Worm (Caenorhabditis elegans): ENCODE measurements around the gene ipp-5.

Gene ipp-5

ce11 chrX:5984581-5985039, 46.7 kb upstream of the ipp-5 start, which contains the start of gene klp-13 (continued):
- TF ChIP-seq fkh-10 (GFP tag; optimal IDR thresholded peaks at IDR 0.05) (no peak), ceh-9 (tag; optimal IDR thresholded peaks at IDR 0.05) (no peak), ttx-3 (tag; optimal IDR thresholded peaks at IDR 0.05) (no peak), pqm-1 (tag; optimal IDR thresholded peaks at IDR 0.05) (peak; percentile 41), tbx-2 (tag; optimal IDR thresholded peaks at IDR 0.05) (peak; percentile 81), sdc-2 (tag; optimal IDR thresholded peaks at IDR 0.05) (peak; percentile 69), unc-55 (GFP tag; optimal IDR thresholded peaks at IDR 0.05) (peak; percentile 77), ceh-19 (GFP tag; optimal IDR thresholded peaks at IDR 0.05) (peak; percentile 68), pat-9 (tag; optimal IDR thresholded peaks at IDR 0.05) (no peak), ceh-48 (tag; optimal IDR thresholded peaks at IDR 0.05) (no peak), npax-4 (tag; optimal IDR thresholded peaks at IDR 0.05) (no peak), unc-42 (tag; optimal IDR thresholded peaks at IDR 0.05) (peak; percentile 65), K09A11.1 (tag; optimal IDR thresholded peaks at IDR 0.05; ENCODE audit: insufficient read depth) (peak; percentile 61), hlh-15 (tag; optimal IDR thresholded peaks at IDR 0.05) (no peak), ref-2 (tag; optimal IDR thresholded peaks at IDR 0.05) (peak; percentile 74), pros-1 (tag; optimal IDR thresholded peaks at IDR 0.05) (peak; percentile 74), ceh-6 (GFP tag; optimal IDR thresholded peaks at IDR 0.05) (no peak), ama-1 (optimal IDR thresholded peaks at IDR 0.05) (no peak), che-1 (tag; optimal IDR thresholded peaks at IDR 0.05) (no peak), ceh-31 (tag; optimal IDR thresholded peaks at IDR 0.05) (peak; percentile 74), ceh-30 (tag; optimal IDR thresholded peaks at IDR 0.05) (no peak), odd-2 (tag; optimal IDR thresholded peaks at IDR 0.05) (no peak), T23F11.4 (GFP tag; optimal IDR thresholded peaks at IDR 0.05) (peak; percentile 3), sox-4 (tag; optimal IDR thresholded peaks at IDR 0.05) (peak; percentile 51), hlh-30 (tag; optimal IDR thresholded peaks at IDR 0.05; ENCODE audit: insufficient read depth) (peak; percentile 78), eyg-1 (tag; optimal IDR thresholded peaks at IDR 0.05) (no peak), C08G9.2 (tag; optimal IDR thresholded peaks at IDR 0.05) (peak; percentile 59), ceh-45 (GFP tag; IDR thresholded peaks at IDR 0.05) (no peak), hlh-6 (tag; optimal IDR thresholded peaks at IDR 0.05) (peak; percentile 64), syd-9 (tag; optimal IDR thresholded peaks at IDR 0.05) (no peak)

- TF ChIP-seq hlh-30 (tag; optimal IDR thresholded peaks at IDR 0.05; ENCODE audit: insufficient read depth) (no peak), lin-11 (tag; optimal IDR thresholded peaks at IDR 0.05) (no peak), rnt-1 (tag; optimal IDR thresholded peaks at IDR 0.05) (no peak), elt-2 (tag; optimal IDR thresholded peaks at IDR 0.05) (peak; percentile 72), nhr-11 (tag; optimal IDR thresholded peaks at IDR 0.05) (no peak)
Observed at ce11 chrX:5985720-5986119, 45.5 kb upstream of the ipp-5 start.

- TF ChIP-seq unc-55 (GFP tag; optimal IDR thresholded peaks at IDR 0.05) (no peak), rnt-1 (tag; optimal IDR thresholded peaks at IDR 0.05) (no peak), npax-4 (tag; optimal IDR thresholded peaks at IDR 0.05) (no peak), pag-3 (tag; optimal IDR thresholded peaks at IDR 0.05; ENCODE audit: borderline replicate concordance) (no peak), unc-3 (GFP tag; conservative IDR thresholded peaks at IDR 0.05) (no peak), unc-3 (tag; optimal IDR thresholded peaks at IDR 0.05) (no peak), tbx-7 (tag; optimal IDR thresholded peaks at IDR 0.05) (no peak)
Observed at ce11 chrX:5987910-5988309, 43.4 kb upstream of the ipp-5 start.

- TF ChIP-seq C38D4.7 (GFP tag; optimal IDR thresholded peaks at IDR 0.05) (no peak), ceh-9 (tag; optimal IDR thresholded peaks at IDR 0.05) (no peak), ceh-18 (tag; optimal IDR thresholded peaks at IDR 0.05) (no peak), rnt-1 (tag; optimal IDR thresholded peaks at IDR 0.05) (no peak), unc-55 (GFP tag; optimal IDR thresholded peaks at IDR 0.05) (no peak), pag-3 (tag; optimal IDR thresholded peaks at IDR 0.05; ENCODE audit: borderline replicate concordance) (no peak), ztf-16 (tag; optimal IDR thresholded peaks at IDR 0.05) (no peak), ttx-3 (tag; optimal IDR thresholded peaks at IDR 0.05) (no peak), K02D7.2 (tag; optimal IDR thresholded peaks at IDR 0.05) (no peak), nfya-1 (tag; optimal IDR thresholded peaks at IDR 0.05) (no peak), hlh-30 (tag; optimal IDR thresholded peaks at IDR 0.05; ENCODE audit: insufficient read depth) (no peak), tbx-7 (tag; optimal IDR thresholded peaks at IDR 0.05) (no peak), tbx-2 (tag; optimal IDR thresholded peaks at IDR 0.05) (no peak), lim-6 (tag; optimal IDR thresholded peaks at IDR 0.05) (no peak), sox-2 (GFP tag; IDR thresholded peaks at IDR 0.05) (no peak), elt-4 (tag; optimal IDR thresholded peaks at IDR 0.05) (no peak), pat-9 (tag; optimal IDR thresholded peaks at IDR 0.05) (no peak), ceh-22 (tag; optimal IDR thresholded peaks at IDR 0.05) (no peak), fkh-6 (tag; optimal IDR thresholded peaks at IDR 0.05) (no peak)
Observed at ce11 chrX:5992770-5993169, 38.5 kb upstream of the ipp-5 start, which contains the start of gene F22F4.5. Gene F22F4.5 (minus strand): TSS chrX:5992870.
